Worm (Caenorhabditis elegans): ENCODE measurements around the gene pqn-83.

DNA sequence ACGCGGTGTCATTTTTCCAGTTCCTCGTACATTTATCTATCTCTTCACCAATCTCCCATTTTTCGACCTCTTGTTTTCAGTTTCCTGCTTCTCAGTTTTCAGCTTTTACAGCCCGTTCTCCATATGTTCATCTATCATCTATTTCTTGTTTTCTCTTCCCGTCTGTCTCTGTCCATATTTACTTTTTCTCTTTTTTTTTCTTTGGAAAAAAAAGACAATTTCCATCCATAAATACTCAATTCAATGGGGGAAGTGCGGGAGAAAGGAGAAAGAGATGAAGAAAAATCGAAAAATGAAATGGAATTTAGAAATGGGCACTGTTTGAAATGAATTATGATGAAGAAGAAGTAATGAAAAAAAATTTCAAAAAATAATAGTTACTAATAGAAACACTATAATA is 41.1 kb downstream of the pqn-83 start:
- TF ChIP-seq cog-1 (tag; optimal IDR thresholded peaks at IDR 0.05) = no peak
- TF ChIP-seq ref-1 (GFP tag; conservative IDR thresholded peaks at IDR 0.05) = no peak
- TF ChIP-seq med-1 (GFP tag; optimal IDR thresholded peaks at IDR 0.05; ENCODE audit: insufficient read depth) = no peak
